Worm (Caenorhabditis elegans) whole organism, L1 larva: ENCODE results near the gene F39G3.2.

ENCODE experiments used
- C16A3.4 ChIP-seq: fragments of 150-350 bp; optimal IDR thresholded peaks from 2 replicates; lab custom pipeline; 2014; ENCODE audit warnings: missing biosample characterization, missing genetic modification characterization
- C34B4.2 ChIP-seq: sonication (generic microtip); optimal IDR thresholded peaks from 2 replicates; lab custom pipeline; 2017; ENCODE audit warnings: mild to moderate bottlenecking, missing genetic modification characterization, missing compliant biosample characterization
- aha-1 ChIP-seq: fragments of 150-350 bp; optimal IDR thresholded peaks from 2 replicates; lab custom pipeline; 2014; ENCODE audit warnings: missing biosample characterization, missing genetic modification characterization
- aly-2 ChIP-seq: fragments of 150-350 bp; optimal IDR thresholded peaks from 2 replicates; lab custom pipeline; 2014; ENCODE audit warnings: missing biosample characterization, missing genetic modification characterization
- ceh-8 ChIP-seq: fragments of 200-800 bp; sonication (Bioruptor generic); optimal IDR thresholded peaks from 2 replicates; lab custom pipeline; 2018; ENCODE audit warnings: mild to moderate bottlenecking, missing genetic modification characterization, moderate library complexity, missing compliant biosample characterization
- ceh-90 ChIP-seq: sonication (generic microtip); optimal IDR thresholded peaks from 2 replicates; lab custom pipeline; 2016; ENCODE audit warnings: missing genetic modification characterization, missing compliant biosample characterization
- ces-1 ChIP-seq: fragments of 150-350 bp; optimal IDR thresholded peaks from 2 replicates; lab custom pipeline; 2014; ENCODE audit warnings: missing biosample characterization, missing genetic modification reagents, missing genetic modification characterization
- dpl-1 ChIP-seq, 3 experiments: fragments of 150-350 bp in 2 of 3; sonication (generic microtip) in 1 of 3; optimal IDR thresholded peaks; 2 replicates each; lab custom pipeline; 2014 to 2017; ENCODE audit warnings: missing biosample characterization in 3 of 3, missing genetic modification characterization in 3 of 3, missing genetic modification reagents in 3 of 3
- dsc-1 ChIP-seq: sonication (generic microtip); optimal IDR thresholded peaks from 2 replicates; lab custom pipeline; 2016; ENCODE audit warnings: mild to moderate bottlenecking, missing genetic modification characterization, missing compliant biosample characterization
- efl-1 ChIP-seq, 4 experiments: fragments of 150-350 bp; optimal IDR thresholded peaks in 3 of 4; peaks in 1 of 4; 1 replicate in 1 of 4; 2 replicates in 3 of 4; lab custom pipeline; 2014; ENCODE audit warnings: missing biosample characterization in 2 of 4, missing genetic modification characterization in 2 of 4, missing genetic modification reagents in 2 of 4
- elt-2 ChIP-seq: sonication (generic microtip); optimal IDR thresholded peaks from 2 replicates; lab custom pipeline; 2016; ENCODE audit warnings: missing genetic modification characterization, mild to moderate bottlenecking, inconsistent platforms, missing compliant biosample characterization, missing genetic modification reagents
- ets-5 ChIP-seq: fragments of 200-800 bp; sonication (Bioruptor generic); IDR thresholded peaks from 2 replicates; pipeline ENCODE4 v1.3.6; 2022; ENCODE audit warnings: missing genetic modification characterization, missing compliant biosample characterization
- hlh-17 ChIP-seq: fragments of 200-800 bp; sonication (Bioruptor generic); optimal IDR thresholded peaks from 2 replicates; lab custom pipeline; 2018; ENCODE audit warnings: missing genetic modification characterization, mild to moderate bottlenecking, missing compliant biosample characterization, moderate library complexity, borderline replicate concordance
- isw-1 ChIP-seq: fragments of 200-800 bp; sonication (Bioruptor generic); IDR thresholded peaks from 2 replicates; pipeline ENCODE4 v1.3.6; 2022; ENCODE audit warnings: missing genetic modification characterization, missing compliant biosample characterization
- lin-14 ChIP-seq: fragments of 200-800 bp; sonication (Bioruptor generic); optimal IDR thresholded peaks from 2 replicates; lab custom pipeline; 2018; ENCODE audit warnings: mild to moderate bottlenecking, missing genetic modification characterization, moderate library complexity, missing compliant biosample characterization
- lin-15B ChIP-seq: fragments of 150-350 bp; sonication (generic microtip); optimal IDR thresholded peaks from 3 replicates; lab custom pipeline; 2014; ENCODE audit warnings: missing biosample characterization, missing genetic modification characterization
- lin-35 ChIP-seq, 2 experiments: fragments of 150-350 bp; optimal IDR thresholded peaks; 2 replicates each; lab custom pipeline; 2014; ENCODE audit warnings: missing biosample characterization in 2 of 2, missing genetic modification characterization in 2 of 2, missing genetic modification reagents in 2 of 2
- lin-39 ChIP-seq: fragments of 150-350 bp; optimal IDR thresholded peaks from 2 replicates; lab custom pipeline; 2014; ENCODE audit warnings: missing biosample characterization, missing genetic modification reagents, missing genetic modification characterization
- lir-3 ChIP-seq: sonication (generic microtip); optimal IDR thresholded peaks from 2 replicates; lab custom pipeline; 2016; ENCODE audit warnings: mild to moderate bottlenecking, missing genetic modification characterization, moderate library complexity, missing compliant biosample characterization; ENCODE audit not compliant: poor library complexity
- lsy-2 ChIP-seq, 2 experiments: fragments of 150-350 bp; optimal IDR thresholded peaks; 2 replicates each; lab custom pipeline; 2014; ENCODE audit warnings: missing biosample characterization in 2 of 2, missing genetic modification characterization in 2 of 2
- mdl-1 ChIP-seq, 2 experiments: fragments of 150-350 bp; optimal IDR thresholded peaks; 2 replicates each; lab custom pipeline; 2014 to 2017; ENCODE audit warnings: missing biosample characterization in 2 of 2, missing genetic modification characterization in 2 of 2, inconsistent platforms in 1 of 2
- mep-1 ChIP-seq: fragments of 150-350 bp; optimal IDR thresholded peaks from 2 replicates; lab custom pipeline; 2014; ENCODE audit warnings: missing biosample characterization, missing genetic modification characterization
- nhr-19 ChIP-seq: fragments of 200-800 bp; sonication (Bioruptor generic); conservative IDR thresholded peaks from 2 replicates; pipeline ENCODE4 v1.3.6; 2022; ENCODE audit warnings: missing genetic modification characterization, missing compliant biosample characterization
- nhr-20 ChIP-seq: sonication (generic microtip); optimal IDR thresholded peaks from 2 replicates; lab custom pipeline; 2016; ENCODE audit warnings: mild to moderate bottlenecking, missing genetic modification characterization, missing compliant biosample characterization
- nhr-47 ChIP-seq: sonication (generic microtip); optimal IDR thresholded peaks from 2 replicates; lab custom pipeline; 2016; ENCODE audit warnings: mild to moderate bottlenecking, missing genetic modification characterization, moderate library complexity, missing compliant biosample characterization
- nhr-71 ChIP-seq: sonication (generic microtip); optimal IDR thresholded peaks from 2 replicates; lab custom pipeline; 2016; ENCODE audit warnings: mild to moderate bottlenecking, missing genetic modification characterization, moderate library complexity, missing compliant biosample characterization
- nhr-77 ChIP-seq: fragments of 150-350 bp; optimal IDR thresholded peaks from 2 replicates; lab custom pipeline; 2014; ENCODE audit warnings: missing biosample characterization, missing genetic modification characterization
- nhr-84 ChIP-seq: sonication (generic microtip); optimal IDR thresholded peaks from 2 replicates; lab custom pipeline; 2017; ENCODE audit warnings: missing biosample characterization, missing genetic modification characterization
- nhr-90 ChIP-seq: sonication (generic microtip); optimal IDR thresholded peaks from 2 replicates; lab custom pipeline; 2016; ENCODE audit warnings: mild to moderate bottlenecking, missing genetic modification characterization, missing compliant biosample characterization; ENCODE audit not compliant: poor library complexity
- pqm-1 ChIP-seq: sonication (generic microtip); optimal IDR thresholded peaks from 3 replicates; lab custom pipeline; 2017; ENCODE audit warnings: missing biosample characterization, missing genetic modification characterization
- rnt-1 ChIP-seq: sonication (generic microtip); optimal IDR thresholded peaks from 2 replicates; lab custom pipeline; 2016; ENCODE audit warnings: mild to moderate bottlenecking, missing genetic modification characterization, moderate library complexity, missing compliant biosample characterization
- skn-1 ChIP-seq: fragments of 150-350 bp; optimal IDR thresholded peaks from 2 replicates; lab custom pipeline; 2014; ENCODE audit warnings: missing biosample characterization, missing genetic modification characterization
- snpc-4 ChIP-seq: fragments of 150-350 bp; optimal IDR thresholded peaks from 2 replicates; lab custom pipeline; 2014; ENCODE audit warnings: missing biosample characterization, missing genetic modification characterization
- snu-23 ChIP-seq: sonication (generic microtip); optimal IDR thresholded peaks from 2 replicates; lab custom pipeline; 2016; ENCODE audit warnings: missing genetic modification characterization, missing compliant biosample characterization
- sptf-1 ChIP-seq: fragments of 150-350 bp; optimal IDR thresholded peaks from 2 replicates; lab custom pipeline; 2014; ENCODE audit warnings: missing biosample characterization, missing genetic modification characterization
- sup-37 ChIP-seq: fragments of 200-800 bp; sonication (Bioruptor generic); optimal IDR thresholded peaks from 2 replicates; lab custom pipeline; 2018; ENCODE audit warnings: mild to moderate bottlenecking, missing genetic modification characterization, missing compliant biosample characterization
- swsn-7 ChIP-seq: sonication (generic microtip); optimal IDR thresholded peaks from 2 replicates; lab custom pipeline; 2016; ENCODE audit warnings: missing genetic modification characterization, missing compliant biosample characterization
- tlp-1 ChIP-seq: fragments of 150-350 bp; optimal IDR thresholded peaks from 2 replicates; lab custom pipeline; 2014; ENCODE audit warnings: missing biosample characterization, missing genetic modification characterization
- unc-130 ChIP-seq: fragments of 150-350 bp; optimal IDR thresholded peaks from 2 replicates; lab custom pipeline; 2017; ENCODE audit warnings: missing biosample characterization, missing genetic modification characterization, inconsistent platforms
- unc-62 ChIP-seq: fragments of 150-350 bp; optimal IDR thresholded peaks from 2 replicates; lab custom pipeline; 2014; ENCODE audit warnings: missing biosample characterization, missing genetic modification reagents, missing genetic modification characterization
- unc-86 ChIP-seq: sonication (generic microtip); optimal IDR thresholded peaks from 2 replicates; lab custom pipeline; 2016; ENCODE audit warnings: missing genetic modification characterization, missing compliant biosample characterization
- xbp-1 ChIP-seq: sonication (generic microtip); optimal IDR thresholded peaks from 2 replicates; lab custom pipeline; 2016; ENCODE audit warnings: missing genetic modification characterization, missing compliant biosample characterization
- zip-4 ChIP-seq: fragments of 200-800 bp; sonication (Bioruptor generic); optimal IDR thresholded peaks from 2 replicates; lab custom pipeline; 2018; ENCODE audit warnings: mild to moderate bottlenecking, missing genetic modification characterization, moderate library complexity, missing compliant biosample characterization

The F39G3.2 gene

ce11 chrV:4720884-4721464 is 16.7 kb upstream of the F39G3.2 start:
- TF ChIP-seq elt-2 (tag; lab: Kevin White, UChicago) (peak; percentile 54), C34B4.2 (tag; lab: Kevin White, UChicago) (no peak), efl-1 (optimal IDR thresholded peaks at IDR 0.05; lab: Kevin White, UChicago) (no peak), efl-1 (GFP tag; optimal IDR thresholded peaks at IDR 0.05 in 1 of 2; lab: Kevin White, UChicago) (peak in 1 of 2 experiments; percentile 27), nhr-71 (tag; lab: Kevin White, UChicago) (no peak), C16A3.4 (tag; lab: Kevin White, UChicago) (no peak), lin-35 (GFP tag; optimal IDR thresholded peaks at IDR 0.05; lab: Kevin White, UChicago) (peak in 1 of 2 experiments; percentile 44)

- TF ChIP-seq nhr-90 (tag; lab: Kevin White, UChicago) (no peak), pqm-1 (tag; lab: Kevin White, UChicago) (no peak), hlh-17 (no peak), efl-1 (optimal IDR thresholded peaks at IDR 0.05; lab: Kevin White, UChicago) (no peak), efl-1 (GFP tag; optimal IDR thresholded peaks at IDR 0.05 in 1 of 2; lab: Kevin White, UChicago) (no peak), nhr-47 (no peak), ceh-90 (tag; lab: Kevin White, UChicago) (no peak), snpc-4 (no peak), dsc-1 (tag; lab: Kevin White, UChicago) (no peak), sup-37 (no peak), zip-4 (GFP tag; lab: Kevin White, UChicago) (no peak), ces-1 (GFP tag; lab: Kevin White, UChicago) (no peak), lin-15B (no peak), mep-1 (tag; lab: Kevin White, UChicago) (no peak)
Observed at ce11 chrV:4722314-4722713, 15.3 kb upstream of the F39G3.2 start, which contains the start of gene F39G3.5. TSS of gene F39G3.5 (plus strand) at chrV:4722614.

ce11 chrV:4724453-4724852 is 13.2 kb upstream of the F39G3.2 start, which contains the start of gene F39G3.4:
TSS of gene F39G3.4 (plus strand) at chrV:4724753.
- no peak for TF ChIP-seq swsn-7 (tag; lab: Kevin White, UChicago)
- no peak for TF ChIP-seq mdl-1 (tag; optimal IDR thresholded peaks at IDR 0.05; lab: Kevin White, UChicago)

ce11 chrV:4730075-4730474 is 7.6 kb upstream of the F39G3.2 start, which contains the start of gene tig-2:
TSS of gene tig-2 (minus strand) at chrV:4730161.
- TF ChIP-seq xbp-1 (tag; lab: Kevin White, UChicago): peak; percentile 27
- no peak for TF ChIP-seq lin-39 (tag; lab: Kevin White, UChicago)
- TF ChIP-seq skn-1: no peak
- TF ChIP-seq dpl-1 (GFP tag; optimal IDR thresholded peaks at IDR 0.05; lab: Kevin White, UChicago): no peak
- peak; percentile 5 for TF ChIP-seq unc-130 (tag; lab: Kevin White, UChicago)
- TF ChIP-seq lir-3 (tag; lab: Kevin White, UChicago): peak; percentile 65
- no peak for TF ChIP-seq aha-1 (tag; lab: Kevin White, UChicago)
- no peak for TF ChIP-seq aly-2
- peak; percentile 56 for TF ChIP-seq snu-23 (GFP tag; lab: Kevin White, UChicago)
- TF ChIP-seq nhr-71 (tag; lab: Kevin White, UChicago): peak; percentile 61
- TF ChIP-seq hlh-17: no peak
- TF ChIP-seq nhr-47: peak; percentile 6
- no peak for TF ChIP-seq ceh-90 (tag; lab: Kevin White, UChicago)
- no peak for TF ChIP-seq tlp-1 (tag; lab: Kevin White, UChicago)
- TF ChIP-seq ets-5 (GFP tag; lab: Robert Waterston, UW): no peak
- TF ChIP-seq nhr-77 (tag; lab: Kevin White, UChicago): no peak
- TF ChIP-seq sptf-1 (tag; lab: Kevin White, UChicago): no peak
- TF ChIP-seq nhr-90 (tag; lab: Kevin White, UChicago): no peak
- TF ChIP-seq swsn-7 (tag; lab: Kevin White, UChicago): peak; percentile 11
- TF ChIP-seq snpc-4: no peak
- peak; percentile 33 for TF ChIP-seq dsc-1 (tag; lab: Kevin White, UChicago)
- TF ChIP-seq nhr-19: peak; percentile 38; the same call in 1 of the 2 replicates
- TF ChIP-seq lin-35 (GFP tag; optimal IDR thresholded peaks at IDR 0.05; lab: Kevin White, UChicago): peak; percentile 2 to 18
- TF ChIP-seq ceh-8: no peak
- no peak for TF ChIP-seq unc-86 (tag; lab: Kevin White, UChicago)
- TF ChIP-seq isw-1 (GFP tag; lab: Robert Waterston, UW): 0 out of 2 replicates have a peak, but pooled peaks have one; percentile 4
- TF ChIP-seq nhr-84 (tag; lab: Kevin White, UChicago): no peak
- peak in 1 of 2 experiments; percentile 27 for TF ChIP-seq mdl-1 (tag; optimal IDR thresholded peaks at IDR 0.05; lab: Kevin White, UChicago)
- peak; percentile 86 for TF ChIP-seq lin-14 (GFP tag; lab: Kevin White, UChicago)
- TF ChIP-seq rnt-1 (tag; lab: Kevin White, UChicago): peak; percentile 57
- TF ChIP-seq nhr-20 (tag; lab: Kevin White, UChicago): peak; percentile 9
- no peak for TF ChIP-seq unc-62 (GFP tag; lab: Kevin White, UChicago)
- TF ChIP-seq lsy-2 (tag; optimal IDR thresholded peaks at IDR 0.05; lab: Kevin White, UChicago): peak in 1 of 2 experiments; percentile 49
- TF ChIP-seq pqm-1 (tag; lab: Kevin White, UChicago): no peak
